Worm (Caenorhabditis elegans) whole organism, mixed stage, embryonic: Measurements from ENCODE around the gene oac-54.

Experiments
- bed-3 ChIP-seq: fragments of 200-800 bp; sonication (Bioruptor generic); optimal IDR thresholded peaks from 3 replicates; lab custom pipeline; 2018; ENCODE audit warnings: mild to moderate bottlenecking, missing genetic modification characterization, moderate library complexity, missing compliant biosample characterization
- ceh-39 ChIP-seq: fragments of 150-350 bp; optimal IDR thresholded peaks from 2 replicates; lab custom pipeline; 2014; ENCODE audit warnings: missing biosample characterization, missing genetic modification characterization
- ceh-43 ChIP-seq: fragments of 200-800 bp; sonication (Bioruptor generic); optimal IDR thresholded peaks from 2 replicates; lab custom pipeline; 2018; ENCODE audit warnings: mild to moderate bottlenecking, missing genetic modification characterization, moderate library complexity, missing compliant biosample characterization
- ceh-83 ChIP-seq: fragments of 200-800 bp; sonication (Bioruptor generic); optimal IDR thresholded peaks from 2 replicates; lab custom pipeline; 2018; ENCODE audit warnings: mild to moderate bottlenecking, missing genetic modification characterization, missing compliant biosample characterization
- ces-1 ChIP-seq: fragments of 150-350 bp; optimal IDR thresholded peaks from 2 replicates; lab custom pipeline; 2014; ENCODE audit warnings: missing biosample characterization, missing genetic modification reagents, missing genetic modification characterization
- cnd-1 ChIP-seq: fragments of 200-800 bp; sonication (Bioruptor generic); optimal IDR thresholded peaks from 2 replicates; lab custom pipeline; 2018; ENCODE audit warnings: mild to moderate bottlenecking, missing genetic modification characterization, missing compliant biosample characterization
- drap-1 ChIP-seq: fragments of 200-800 bp; sonication (Bioruptor generic); optimal IDR thresholded peaks from 3 replicates; lab custom pipeline; 2018; ENCODE audit warnings: mild to moderate bottlenecking, missing genetic modification characterization, missing compliant biosample characterization
- elt-1 ChIP-seq: sonication (generic microtip); optimal IDR thresholded peaks from 2 replicates; lab custom pipeline; 2017; ENCODE audit warnings: missing genetic modification characterization, mild to moderate bottlenecking, missing compliant biosample characterization, antibody characterized with exemption, moderate library complexity, borderline replicate concordance; ENCODE audit not compliant: insufficient read depth
- elt-3 ChIP-seq: fragments of 150-350 bp; optimal IDR thresholded peaks from 2 replicates; lab custom pipeline; 2014; ENCODE audit warnings: missing biosample characterization, missing genetic modification characterization
- flh-1 ChIP-seq: fragments of 200-800 bp; sonication (Bioruptor generic); optimal IDR thresholded peaks from 2 replicates; lab custom pipeline; 2018; ENCODE audit warnings: mild to moderate bottlenecking, missing genetic modification characterization, moderate library complexity, missing compliant biosample characterization
- ham-2 ChIP-seq: fragments of 200-800 bp; sonication (Bioruptor generic); optimal IDR thresholded peaks from 2 replicates; lab custom pipeline; 2018; ENCODE audit warnings: mild to moderate bottlenecking, missing genetic modification characterization, missing compliant biosample characterization
- lin-32 ChIP-seq: fragments of 200-800 bp; sonication (Bioruptor generic); optimal IDR thresholded peaks from 2 replicates; lab custom pipeline; 2018; ENCODE audit warnings: mild to moderate bottlenecking, missing genetic modification characterization, missing compliant biosample characterization
- lsy-2 ChIP-seq: fragments of 150-350 bp; optimal IDR thresholded peaks from 2 replicates; lab custom pipeline; 2014; ENCODE audit warnings: missing biosample characterization, missing genetic modification characterization
- mab-5 ChIP-seq: fragments of 150-350 bp; optimal IDR thresholded peaks from 2 replicates; lab custom pipeline; 2014; ENCODE audit warnings: missing biosample characterization, missing genetic modification characterization
- mep-1 ChIP-seq: fragments of 150-350 bp; optimal IDR thresholded peaks from 2 replicates; lab custom pipeline; 2017; ENCODE audit warnings: missing biosample characterization, missing genetic modification reagents, missing genetic modification characterization, inconsistent platforms
- mls-2 ChIP-seq: sonication (generic microtip); optimal IDR thresholded peaks from 2 replicates; lab custom pipeline; 2016; ENCODE audit warnings: mild to moderate bottlenecking, missing genetic modification characterization, moderate library complexity, missing compliant biosample characterization
- nhr-12 ChIP-seq: fragments of 150-350 bp; optimal IDR thresholded peaks from 2 replicates; lab custom pipeline; 2014; ENCODE audit warnings: missing biosample characterization, missing genetic modification characterization
- nhr-237 ChIP-seq: fragments of 150-350 bp; optimal IDR thresholded peaks from 2 replicates; lab custom pipeline; 2014; ENCODE audit warnings: missing biosample characterization, missing genetic modification characterization
- nhr-28 ChIP-seq: fragments of 150-350 bp; optimal IDR thresholded peaks from 2 replicates; lab custom pipeline; 2014; ENCODE audit warnings: missing biosample characterization, missing genetic modification characterization
- nhr-76 ChIP-seq: sonication (generic microtip); optimal IDR thresholded peaks from 2 replicates; lab custom pipeline; 2017; ENCODE audit warnings: missing biosample characterization, missing genetic modification characterization
- snpc-4 ChIP-seq: fragments of 150-350 bp; optimal IDR thresholded peaks from 2 replicates; lab custom pipeline; 2014; ENCODE audit warnings: missing biosample characterization, missing genetic modification characterization
- sptf-1 ChIP-seq: sonication (generic microtip); optimal IDR thresholded peaks from 2 replicates; lab custom pipeline; 2017; ENCODE audit warnings: mild to moderate bottlenecking, missing genetic modification characterization, moderate library complexity, missing compliant biosample characterization
- unc-120 ChIP-seq: sonication (generic microtip); optimal IDR thresholded peaks from 2 replicates; lab custom pipeline; 2017; ENCODE audit warnings: missing genetic modification characterization, missing compliant biosample characterization; ENCODE audit not compliant: poor library complexity, severe bottlenecking
- unc-62 ChIP-seq: fragments of 150-350 bp; optimal IDR thresholded peaks from 2 replicates; lab custom pipeline; 2014; ENCODE audit warnings: missing biosample characterization, missing genetic modification reagents, missing genetic modification characterization
- zip-8 ChIP-seq: fragments of 150-350 bp; optimal IDR thresholded peaks from 2 replicates; lab custom pipeline; 2014; ENCODE audit warnings: missing biosample characterization, missing genetic modification characterization
- ztf-11 ChIP-seq: fragments of 150-350 bp; optimal IDR thresholded peaks from 2 replicates; lab custom pipeline; 2014; ENCODE audit warnings: missing biosample characterization, missing genetic modification characterization

oac-54 gene

ce11 chrII:9120329-9120728, 37.6 kb upstream of the oac-54 start:
- TF ChIP-seq snpc-4 (tag; lab: Kevin White, UChicago) (no peak), nhr-76 (tag; lab: Kevin White, UChicago) (no peak), zip-8 (tag; lab: Kevin White, UChicago) (no peak)

- no peak for TF ChIP-seq cnd-1 (tag; lab: Kevin White, UChicago)
- no peak for TF ChIP-seq mls-2 (tag; lab: Kevin White, UChicago)
- no peak for TF ChIP-seq nhr-12 (tag; lab: Kevin White, UChicago)
- no peak for TF ChIP-seq nhr-76 (tag; lab: Kevin White, UChicago)
- TF ChIP-seq ceh-39, result no peak
- TF ChIP-seq ham-2 (GFP tag; lab: Kevin White, UChicago), result no peak
- no peak for TF ChIP-seq sptf-1 (tag; lab: Kevin White, UChicago)
- no peak for TF ChIP-seq lsy-2
- no peak for TF ChIP-seq ceh-83 (GFP tag; lab: Kevin White, UChicago)
- TF ChIP-seq mab-5 (tag; lab: Kevin White, UChicago), result no peak
- no peak for TF ChIP-seq unc-120 (tag; lab: Kevin White, UChicago)
- TF ChIP-seq lin-32 (GFP tag; lab: Kevin White, UChicago), result no peak
- no peak for TF ChIP-seq elt-3
- TF ChIP-seq nhr-237 (tag; lab: Kevin White, UChicago), result no peak
- no peak for TF ChIP-seq unc-62 (GFP tag; lab: Kevin White, UChicago)
- TF ChIP-seq nhr-28 (tag; lab: Kevin White, UChicago), result no peak
Measured at ce11 chrII:9120813-9121554, 36.9 kb upstream of the oac-54 start.

- no peak for TF ChIP-seq elt-3
- no peak for TF ChIP-seq lin-32 (GFP tag; lab: Kevin White, UChicago)
- no peak for TF ChIP-seq mab-5 (tag; lab: Kevin White, UChicago)
- no peak for TF ChIP-seq sptf-1 (tag; lab: Kevin White, UChicago)
- no peak for TF ChIP-seq ztf-11 (tag; lab: Kevin White, UChicago)
- no peak for TF ChIP-seq zip-8 (tag; lab: Kevin White, UChicago)
- no peak for TF ChIP-seq drap-1
- no peak for TF ChIP-seq nhr-237 (tag; lab: Kevin White, UChicago)
- TF ChIP-seq cnd-1 (tag; lab: Kevin White, UChicago), result no peak
- TF ChIP-seq flh-1 (GFP tag; lab: Kevin White, UChicago), result no peak
Measured at ce11 chrII:9124353-9124752, 33.6 kb upstream of the oac-54 start.

- TF ChIP-seq ceh-43 (GFP tag; lab: Kevin White, UChicago) (no peak), ceh-39 (no peak), elt-3 (no peak), lsy-2 (no peak), sptf-1 (tag; lab: Kevin White, UChicago) (no peak), ham-2 (GFP tag; lab: Kevin White, UChicago) (no peak), ceh-83 (GFP tag; lab: Kevin White, UChicago) (no peak), bed-3 (GFP tag; lab: Kevin White, UChicago) (no peak), ces-1 (GFP tag; lab: Kevin White, UChicago) (no peak), flh-1 (GFP tag; lab: Kevin White, UChicago) (no peak), lin-32 (GFP tag; lab: Kevin White, UChicago) (no peak), ztf-11 (tag; lab: Kevin White, UChicago) (no peak), mep-1 (tag; lab: Kevin White, UChicago) (no peak), elt-1 (tag; lab: Kevin White, UChicago) (no peak), nhr-237 (tag; lab: Kevin White, UChicago) (no peak), mls-2 (tag; lab: Kevin White, UChicago) (no peak), snpc-4 (tag; lab: Kevin White, UChicago) (no peak)
- TF ChIP-seq, all 35 proteins: peak for 0
Measured at ce11 chrII:9125007-9125406, 32.9 kb upstream of the oac-54 start.

- peak; percentile 95 for TF ChIP-seq zip-8 (tag; lab: Kevin White, UChicago)
Measured at ce11 chrII:9125558-9125957, 32.4 kb upstream of the oac-54 start.

ce11 chrII:9126965-9127364, 30.9 kb upstream of the oac-54 start:
- TF ChIP-seq ceh-43 (GFP tag; lab: Kevin White, UChicago) (no peak), ztf-11 (tag; lab: Kevin White, UChicago) (no peak), sptf-1 (tag; lab: Kevin White, UChicago) (no peak)
